Worm (Caenorhabditis elegans) whole organism, late embryonic: ENCODE results near the gene str-90.

Experiments
- K09A11.1 ChIP-seq: sonication (generic microtip); optimal IDR thresholded peaks from 2 replicates; lab custom pipeline; 2017; ENCODE audit warnings: antibody characterized with exemption, mild to moderate bottlenecking, missing genetic modification characterization, missing compliant biosample characterization; ENCODE audit not compliant: insufficient read depth
- fkh-10 ChIP-seq: fragments of 150-350 bp; optimal IDR thresholded peaks from 2 replicates; lab custom pipeline; 2014; ENCODE audit warnings: missing biosample characterization, missing genetic modification reagents, missing genetic modification characterization
- pros-1 ChIP-seq: fragments of 150-350 bp; optimal IDR thresholded peaks from 2 replicates; lab custom pipeline; 2014; ENCODE audit warnings: missing biosample characterization, missing genetic modification reagents, missing genetic modification characterization
- rnt-1 ChIP-seq: sonication (generic microtip); optimal IDR thresholded peaks from 2 replicates; lab custom pipeline; 2016; ENCODE audit warnings: missing genetic modification characterization, missing compliant biosample characterization
- ttx-3 ChIP-seq: sonication (generic microtip); optimal IDR thresholded peaks from 2 replicates; lab custom pipeline; 2016; ENCODE audit warnings: missing genetic modification reagents, missing genetic modification characterization, missing compliant biosample characterization
- unc-55 ChIP-seq: sonication (generic microtip); optimal IDR thresholded peaks from 2 replicates; lab custom pipeline; 2017; ENCODE audit warnings: missing biosample characterization, missing genetic modification reagents, missing genetic modification characterization

DNA sequence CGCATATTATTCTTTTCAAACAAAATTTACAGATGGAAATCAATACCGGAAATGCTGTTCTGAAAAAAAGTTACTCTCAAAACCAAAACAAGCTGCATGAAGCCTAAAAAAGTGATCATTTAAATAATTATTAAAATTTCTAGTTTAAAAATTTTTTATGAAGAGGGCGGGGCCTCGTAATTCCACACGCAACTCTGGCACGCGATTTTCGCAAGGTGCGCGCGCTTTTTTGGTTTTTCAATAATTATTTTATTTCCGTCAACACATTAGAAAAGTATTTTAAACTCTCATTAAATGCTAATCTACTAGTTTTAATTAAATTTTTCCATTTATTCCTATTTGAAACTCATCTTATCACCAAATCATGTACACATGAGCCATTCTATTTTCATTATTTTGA is 26.7 kb downstream of the str-90 start:
- no peak for TF ChIP-seq K09A11.1 (tag; lab: Kevin White, UChicago)
- TF ChIP-seq rnt-1 (tag; lab: Kevin White, UChicago), result no peak
- TF ChIP-seq pros-1 (tag; lab: Kevin White, UChicago), result no peak
- no peak for TF ChIP-seq unc-55 (GFP tag; lab: Kevin White, UChicago)
- no peak for TF ChIP-seq ttx-3
- no peak for TF ChIP-seq fkh-10
